Fruit fly (Drosophila melanogaster) S2 (cell line): Measurements from ENCODE around the gene spz3.

Source experiments
- CG8478 ChIP-seq: fragments of >200 bp; optimal IDR thresholded peaks from 2 replicates; lab custom pipeline; 2018
- CTCF ChIP-seq, 2 experiments: fragments of >200 bp; optimal IDR thresholded peaks; 2 replicates each; lab custom pipeline; 2018

DNA sequence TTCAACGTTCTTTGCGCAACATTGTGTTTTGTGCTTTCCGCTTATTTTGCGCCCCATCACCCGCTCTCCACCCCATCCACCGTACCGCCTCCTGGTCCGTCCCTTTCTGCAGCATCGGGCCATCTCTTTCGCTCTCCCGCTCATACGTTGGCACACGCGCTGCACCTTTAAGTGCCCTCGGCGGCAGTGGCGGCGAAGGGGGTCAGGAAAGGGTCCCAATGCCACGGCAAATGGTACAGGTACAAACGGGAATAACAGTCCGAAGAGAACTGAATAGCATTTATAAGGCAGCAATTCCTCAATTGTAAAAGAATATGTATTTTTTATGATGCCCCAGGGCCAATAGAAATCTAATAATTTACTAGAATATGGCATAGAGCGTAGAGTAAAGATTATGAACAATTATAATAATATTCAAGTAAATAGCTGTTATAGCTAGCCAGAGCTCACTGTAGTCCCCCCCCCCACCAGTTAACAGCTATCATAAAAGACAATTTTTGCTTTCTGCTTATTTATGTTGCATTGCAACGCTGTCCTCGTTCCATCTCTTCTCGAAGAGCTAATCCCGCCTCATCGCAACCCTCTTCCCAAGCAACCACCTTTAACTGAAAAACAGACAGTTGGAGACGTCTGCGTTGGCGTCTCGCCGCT is 32.0 kb upstream of the spz3 start:
- no peak for TF ChIP-seq CG8478
- no peak for TF ChIP-seq CTCF (optimal IDR thresholded peaks at IDR 0.05; lab: Kevin White, UChicago)
